Fruit fly (Drosophila melanogaster) whole organism, embryonic: ENCODE measurements around the gene CG1971.
A peak's percentile ranks its signal among the peaks of the same experiment; 100 is the strongest.

ENCODE experiments used
- BEAF-32 ChIP-seq: fragments of 200-800 bp; sonication (Bioruptor generic); optimal IDR thresholded peaks from 3 replicates; lab custom pipeline; 2017; ENCODE audit warnings: missing biosample characterization, missing genetic modification characterization, mild to moderate bottlenecking, moderate library complexity, missing genetic modification reagents
- CG10209 ChIP-seq: fragments of 200-800 bp; sonication (Bioruptor generic); optimal IDR thresholded peaks from 3 replicates; lab custom pipeline; 2017; ENCODE audit warnings: missing biosample characterization, mild to moderate bottlenecking, missing genetic modification characterization, missing genetic modification reagents
- CG10267 ChIP-seq: fragments of 200-800 bp; sonication (Bioruptor generic); optimal IDR thresholded peaks from 2 replicates; lab custom pipeline; 2018; ENCODE audit warnings: missing biosample characterization, mild to moderate bottlenecking, missing genetic modification characterization, moderate library complexity
- CG12391 ChIP-seq: fragments of 200-800 bp; sonication (Bioruptor generic); optimal IDR thresholded peaks from 3 replicates; lab custom pipeline; 2018; ENCODE audit warnings: missing biosample characterization, mild to moderate bottlenecking, missing genetic modification characterization, moderate library complexity
- CG12769 ChIP-seq: fragments of 200-800 bp; sonication (Bioruptor generic); optimal IDR thresholded peaks from 2 replicates; lab custom pipeline; 2019; ENCODE audit warnings: missing biosample characterization, mild to moderate bottlenecking, missing genetic modification characterization, moderate library complexity
- CG13775 ChIP-seq: fragments of 200-800 bp; sonication (Bioruptor generic); optimal IDR thresholded peaks from 3 replicates; lab custom pipeline; 2017; ENCODE audit warnings: missing biosample characterization, mild to moderate bottlenecking, missing genetic modification characterization
- CG14965 ChIP-seq: fragments of 200-800 bp; sonication (Bioruptor generic); optimal IDR thresholded peaks from 2 replicates; lab custom pipeline; 2016; ENCODE audit warnings: missing biosample characterization, missing genetic modification characterization, borderline replicate concordance
- CG15514 ChIP-seq: fragments of 200-800 bp; sonication (Bioruptor generic); optimal IDR thresholded peaks from 3 replicates; lab custom pipeline; 2017; ENCODE audit warnings: missing biosample characterization, missing genetic modification characterization, mild to moderate bottlenecking, moderate library complexity, missing genetic modification reagents
- CG1647 ChIP-seq: fragments of 200-800 bp; sonication (Bioruptor generic); optimal IDR thresholded peaks from 3 replicates; lab custom pipeline; 2016; ENCODE audit warnings: missing biosample characterization, missing genetic modification characterization
- CG16863 ChIP-seq: fragments of 200-800 bp; sonication (Bioruptor generic); optimal IDR thresholded peaks from 3 replicates; lab custom pipeline; 2016; ENCODE audit warnings: missing biosample characterization, missing genetic modification characterization
- CG30403 ChIP-seq: fragments of 200-800 bp; sonication (Bioruptor generic); optimal IDR thresholded peaks from 3 replicates; lab custom pipeline; 2016; ENCODE audit warnings: missing biosample characterization, missing genetic modification characterization
- CG31388 ChIP-seq: fragments of 200-800 bp; sonication (Bioruptor generic); optimal IDR thresholded peaks from 2 replicates; lab custom pipeline; 2016; ENCODE audit warnings: missing biosample characterization, missing genetic modification characterization
- CG32767 ChIP-seq: fragments of 200-800 bp; sonication (Bioruptor generic); IDR thresholded peaks from 2 replicates; pipeline ENCODE4 v1.3.6; 2022; ENCODE audit warnings: missing biosample characterization, missing genetic modification characterization
- CG32772 ChIP-seq: fragments of 200-800 bp; sonication (Bioruptor generic); IDR thresholded peaks from 2 replicates; pipeline ENCODE4 v1.3.6; 2022; ENCODE audit warnings: missing biosample characterization, missing genetic modification characterization
- CG3726 ChIP-seq: fragments of 200-800 bp; sonication (Bioruptor generic); IDR thresholded peaks from 3 replicates; pipeline ENCODE4, ENCODE4 v1.3.6; 2022; ENCODE audit warnings: missing biosample characterization, missing genetic modification characterization
- CG3995 ChIP-seq: fragments of 200-800 bp; sonication (Bioruptor generic); optimal IDR thresholded peaks from 3 replicates; lab custom pipeline; 2016; ENCODE audit warnings: missing biosample characterization, missing genetic modification characterization
- CG4707 ChIP-seq: fragments of 200-800 bp; sonication (Bioruptor generic); optimal IDR thresholded peaks from 2 replicates; lab custom pipeline; 2018; ENCODE audit warnings: missing biosample characterization, mild to moderate bottlenecking, missing genetic modification characterization, moderate library complexity
- CG6254 ChIP-seq: fragments of 200-800 bp; sonication (Bioruptor generic); optimal IDR thresholded peaks from 3 replicates; lab custom pipeline; 2017; ENCODE audit warnings: mild to moderate bottlenecking, missing biosample characterization, missing genetic modification reagents, missing genetic modification characterization
- CG6813 ChIP-seq: fragments of 200-800 bp; sonication (Bioruptor generic); optimal IDR thresholded peaks from 2 replicates; lab custom pipeline; 2017; ENCODE audit warnings: missing biosample characterization, missing genetic modification characterization, mild to moderate bottlenecking, moderate library complexity, missing genetic modification reagents
- CHES-1-like ChIP-seq: fragments of 200-800 bp; sonication (Bioruptor generic); optimal IDR thresholded peaks from 2 replicates; lab custom pipeline; 2016; ENCODE audit warnings: missing biosample characterization, missing genetic modification characterization
- Doc3 ChIP-seq: fragments of 200-800 bp; sonication (Bioruptor generic); IDR thresholded peaks from 3 replicates; pipeline ENCODE4 v1.3.6; 2022; ENCODE audit warnings: missing biosample characterization, missing genetic modification characterization; ENCODE audit not compliant: partially characterized antibody
- Dp ChIP-seq: fragments of 200-800 bp; sonication (Bioruptor generic); optimal IDR thresholded peaks from 2 replicates; lab custom pipeline; 2018; ENCODE audit warnings: missing biosample characterization, mild to moderate bottlenecking, missing genetic modification characterization, moderate library complexity
- ERR ChIP-seq: fragments of 200-800 bp; sonication (Bioruptor generic); optimal IDR thresholded peaks from 2 replicates; lab custom pipeline; 2016; ENCODE audit warnings: missing biosample characterization, missing genetic modification characterization
- Elba2 ChIP-seq: fragments of 200-800 bp; sonication (Bioruptor generic); optimal IDR thresholded peaks from 3 replicates; lab custom pipeline; 2016; ENCODE audit warnings: missing biosample characterization, missing genetic modification characterization
- Hey ChIP-seq: fragments of 200-800 bp; sonication (Bioruptor generic); optimal IDR thresholded peaks from 3 replicates; lab custom pipeline; 2018; ENCODE audit warnings: missing biosample characterization, mild to moderate bottlenecking, missing genetic modification characterization
- Hmr ChIP-seq: fragments of 200-800 bp; sonication (Bioruptor generic); optimal IDR thresholded peaks from 3 replicates; lab custom pipeline; 2017; ENCODE audit warnings: mild to moderate bottlenecking, missing biosample characterization, missing genetic modification reagents, missing genetic modification characterization
- Nf-YB ChIP-seq: fragments of 200-800 bp; sonication (Bioruptor generic); optimal IDR thresholded peaks from 3 replicates; lab custom pipeline; 2019; ENCODE audit warnings: missing biosample characterization, mild to moderate bottlenecking, missing genetic modification characterization, moderate library complexity
- PHDP ChIP-seq: fragments of 200-800 bp; sonication (Bioruptor generic); optimal IDR thresholded peaks from 3 replicates; lab custom pipeline; 2018; ENCODE audit warnings: missing biosample characterization, mild to moderate bottlenecking, missing genetic modification characterization, moderate library complexity
- Sry-δ ChIP-seq: fragments of 200-800 bp; sonication (Bioruptor generic); optimal IDR thresholded peaks from 2 replicates; lab custom pipeline; 2016; ENCODE audit warnings: missing biosample characterization, missing genetic modification characterization
- Ssrp ChIP-seq: fragments of 200-800 bp; sonication (Bioruptor generic); optimal IDR thresholded peaks from 2 replicates; lab custom pipeline; 2018; ENCODE audit warnings: missing biosample characterization, mild to moderate bottlenecking, missing genetic modification characterization, moderate library complexity
- Usf ChIP-seq: fragments of 200-800 bp; sonication (Bioruptor generic); optimal IDR thresholded peaks from 2 replicates; lab custom pipeline; 2017; ENCODE audit warnings: missing genotype, missing biosample characterization, missing genetic modification characterization
- cato ChIP-seq: fragments of 200-800 bp; sonication (Bioruptor generic); optimal IDR thresholded peaks from 2 replicates; lab custom pipeline; 2016; ENCODE audit warnings: missing biosample characterization, missing genetic modification characterization, borderline replicate concordance
- chm ChIP-seq: fragments of 200-800 bp; sonication (Bioruptor generic); IDR thresholded peaks from 2 replicates; pipeline ENCODE4 v1.3.6; 2022; ENCODE audit warnings: missing biosample characterization, missing genetic modification characterization
- croc ChIP-seq: fragments of 200-800 bp; sonication (Bioruptor generic); conservative IDR thresholded peaks from 3 replicates; pipeline ENCODE4 v1.3.6; 2022; ENCODE audit warnings: missing biosample characterization, missing genetic modification characterization
- dan ChIP-seq: fragments of 200-800 bp; sonication (Bioruptor generic); IDR thresholded peaks from 2 replicates; pipeline ENCODE4 v1.3.6; 2022; ENCODE audit warnings: missing biosample characterization, missing genetic modification characterization
- dati ChIP-seq: fragments of 200-800 bp; sonication (Bioruptor generic); IDR thresholded peaks from 2 replicates; pipeline ENCODE4 v1.3.6; 2022; ENCODE audit warnings: missing biosample characterization, missing genetic modification characterization
- dysf ChIP-seq: fragments of 200-800 bp; sonication (Bioruptor generic); IDR thresholded peaks from 3 replicates; pipeline ENCODE4 v1.3.6; 2022; ENCODE audit warnings: missing biosample characterization, missing genetic modification characterization
- fd96Cb ChIP-seq: fragments of 200-800 bp; sonication (Bioruptor generic); optimal IDR thresholded peaks from 2 replicates; lab custom pipeline; 2018; ENCODE audit warnings: missing biosample characterization, mild to moderate bottlenecking, missing genetic modification characterization, moderate library complexity
- fru ChIP-seq: fragments of >200 bp; optimal IDR thresholded peaks from 2 replicates; lab custom pipeline; 2017
- mam ChIP-seq: fragments of 200-800 bp; sonication (Bioruptor generic); optimal IDR thresholded peaks from 3 replicates; lab custom pipeline; 2016; ENCODE audit warnings: missing biosample characterization, missing genetic modification characterization
- nerfin-2 ChIP-seq: fragments of 200-800 bp; sonication (Bioruptor generic); IDR thresholded peaks from 2 replicates; pipeline ENCODE4 v1.3.6; 2022; ENCODE audit warnings: missing biosample characterization, missing genetic modification characterization; ENCODE audit not compliant: partially characterized antibody
- pho ChIP-seq: fragments of 200-800 bp; sonication (Bioruptor generic); optimal IDR thresholded peaks from 2 replicates; lab custom pipeline; 2016; ENCODE audit warnings: missing biosample characterization, missing genetic modification characterization
- ro ChIP-seq: fragments of 200-800 bp; sonication (Bioruptor generic); IDR thresholded peaks from 2 replicates; pipeline ENCODE4 v1.3.6; 2022; ENCODE audit warnings: missing biosample characterization, missing genetic modification characterization
- sna ChIP-seq: fragments of 200-800 bp; sonication (Bioruptor generic); IDR thresholded peaks from 2 replicates; pipeline ENCODE4 v1.3.6; 2022; ENCODE audit warnings: missing biosample characterization, missing genetic modification characterization; ENCODE audit not compliant: partially characterized antibody
- toy ChIP-seq: fragments of 200-800 bp; sonication (Bioruptor generic); IDR thresholded peaks from 2 replicates; pipeline ENCODE4 v1.3.6; 2022; ENCODE audit warnings: missing biosample characterization, missing genetic modification characterization
- trem ChIP-seq: fragments of 200-800 bp; optimal IDR thresholded peaks from 3 replicates; lab custom pipeline; 2019; ENCODE audit warnings: missing biosample characterization, mild to moderate bottlenecking, missing genetic modification characterization, moderate library complexity
- usp ChIP-seq: fragments of >200 bp; optimal IDR thresholded peaks from 2 replicates; lab custom pipeline; 2017; ENCODE audit warnings: missing biosample characterization, missing genetic modification characterization
- wek ChIP-seq: fragments of 200-800 bp; sonication (Bioruptor generic); optimal IDR thresholded peaks from 3 replicates; lab custom pipeline; 2018; ENCODE audit warnings: missing biosample characterization, mild to moderate bottlenecking, missing genetic modification characterization, moderate library complexity
- wor ChIP-seq: fragments of 200-800 bp; sonication (Bioruptor generic); IDR thresholded peaks from 2 replicates; pipeline ENCODE4 v1.3.6; 2022; ENCODE audit warnings: missing biosample characterization, missing genetic modification characterization
- zf30C ChIP-seq: fragments of 200-800 bp; sonication (Bioruptor generic); optimal IDR thresholded peaks from 3 replicates; lab custom pipeline; 2018; ENCODE audit warnings: missing biosample characterization, mild to moderate bottlenecking, missing genetic modification characterization

The CG1971 gene

dm6 chr3R:31771790-31772576 is 33.3 kb upstream of the CG1971 start, which contains the start of the genes betaGlu and sip3 (continued):
- peak; percentile 74 for TF ChIP-seq trem (tag; lab: Kevin White, UChicago)
- no peak for TF ChIP-seq Usf (GFP tag; lab: Kevin White, UChicago)
- TF ChIP-seq CG16863 (GFP tag; lab: Kevin White, UChicago), result no peak
- TF ChIP-seq usp, result no peak
- TF ChIP-seq Hey (tag; lab: Kevin White, UChicago), result no peak
- peak; percentile 3 for TF ChIP-seq PHDP (tag; lab: Kevin White, UChicago)
- TF ChIP-seq CG32767 (GFP tag; lab: Robert Waterston, UW), result no peak
- peak; percentile 87 for TF ChIP-seq CG3995
- no peak for TF ChIP-seq dati
- no peak for TF ChIP-seq fd96Cb
- no peak for TF ChIP-seq CG10209
- peak; percentile 14 for TF ChIP-seq pho
- TF ChIP-seq croc (GFP tag; lab: Robert Waterston, UW), result no peak
- no peak for TF ChIP-seq toy (GFP tag; lab: Robert Waterston, UW)
- TF ChIP-seq CG31388 (GFP tag; lab: Kevin White, UChicago), result no peak
- TF ChIP-seq chm (GFP tag; lab: Robert Waterston, UW), result no peak
- peak; percentile 94 for TF ChIP-seq CG15514 (GFP tag; lab: Kevin White, UChicago)
- TF ChIP-seq cato (GFP tag; lab: Kevin White, UChicago), result no peak
- TF ChIP-seq CG12391 (tag; lab: Kevin White, UChicago), result peak; percentile 65
- TF ChIP-seq Ssrp (tag; lab: Kevin White, UChicago), result no peak
- TF ChIP-seq sna, result peak; percentile 92
- no peak for TF ChIP-seq CG4707 (GFP tag; lab: Kevin White, UChicago)
- TF ChIP-seq Hmr, result no peak
- TF ChIP-seq CG12769, result no peak
- no peak for TF ChIP-seq CG32772 (GFP tag; lab: Robert Waterston, UW)
- peak; percentile 56 for TF ChIP-seq Dp (GFP tag; lab: Kevin White, UChicago)
- peak; percentile 91 for TF ChIP-seq nerfin-2 (GFP tag; lab: Robert Waterston, UW)
- no peak for TF ChIP-seq Elba2
- peak; percentile 19 for TF ChIP-seq CG13775 (GFP tag; lab: Kevin White, UChicago)
- no peak for TF ChIP-seq dysf (GFP tag; lab: Robert Waterston, UW)
- TF ChIP-seq ERR (GFP tag; lab: Kevin White, UChicago), result no peak
- no peak for TF ChIP-seq CG1647 (GFP tag; lab: Kevin White, UChicago)
- TF ChIP-seq fru (lab: Kevin White, UChicago), result no peak
- TF ChIP-seq Sry-δ (GFP tag; lab: Kevin White, UChicago), result peak; percentile 79
- TF ChIP-seq Nf-YB (GFP tag; lab: Kevin White, UChicago), result no peak
- no peak for TF ChIP-seq CG30403 (GFP tag; lab: Kevin White, UChicago)
- TF ChIP-seq ro (GFP tag; lab: Robert Waterston, UW), result no peak
- TF ChIP-seq dan (GFP tag; lab: Robert Waterston, UW), result no peak
- no peak for TF ChIP-seq wor (GFP tag; lab: Robert Waterston, UW)
- no peak for TF ChIP-seq CG6813
- TF ChIP-seq CG3726 (GFP tag; lab: Robert Waterston, UW), result no peak
- TF ChIP-seq mam (GFP tag; lab: Kevin White, UChicago), result peak; percentile 15
- no peak for TF ChIP-seq CG6254
- TF ChIP-seq BEAF-32 (GFP tag; lab: Kevin White, UChicago), result peak; percentile 93
- no peak for TF ChIP-seq zf30C (GFP tag; lab: Kevin White, UChicago)
- TF ChIP-seq CHES-1-like, result no peak
- TF ChIP-seq CG14965 (GFP tag; lab: Kevin White, UChicago), result no peak
- no peak for TF ChIP-seq wek (GFP tag; lab: Kevin White, UChicago)
- peak; percentile 37 for TF ChIP-seq CG10267
- TF ChIP-seq Doc3, result peak; percentile 82
